Worm (Caenorhabditis elegans) whole organism, young adult: ENCODE measurements around the gene Y54G11A.7.

Experiments used
- B0019.2 ChIP-seq: fragments of 200-800 bp; sonication (Bioruptor generic); conservative IDR thresholded peaks from 2 replicates; pipeline ENCODE4 v1.3.6; 2022; ENCODE audit warnings: missing genetic modification reagents, missing genetic modification characterization, missing compliant biosample characterization
- B0035.1 ChIP-seq: sonication (generic microtip); optimal IDR thresholded peaks from 2 replicates; lab custom pipeline; 2016; ENCODE audit warnings: missing genetic modification characterization, mild to moderate bottlenecking, missing compliant biosample characterization, missing genotype, missing genetic modification reagents
- D2030.7 ChIP-seq: fragments of 200-800 bp; sonication (Bioruptor generic); IDR thresholded peaks from 2 replicates; pipeline ENCODE4 v1.3.6; 2022; ENCODE audit warnings: missing genetic modification reagents, missing genetic modification characterization, missing compliant biosample characterization
- F10E7.11 ChIP-seq: sonication (generic microtip); optimal IDR thresholded peaks from 2 replicates; lab custom pipeline; 2017; ENCODE audit warnings: mild to moderate bottlenecking, missing genetic modification characterization, moderate library complexity, missing compliant biosample characterization
- F22D6.2 ChIP-seq: sonication (generic microtip); optimal IDR thresholded peaks from 2 replicates; lab custom pipeline; 2016; ENCODE audit warnings: mild to moderate bottlenecking, missing genetic modification characterization, missing compliant biosample characterization
- F52B5.7 ChIP-seq: sonication (generic microtip); optimal IDR thresholded peaks from 2 replicates; lab custom pipeline; 2016; ENCODE audit warnings: mild to moderate bottlenecking, missing genetic modification characterization, missing compliant biosample characterization
- K12H6.12 ChIP-seq: fragments of 200-800 bp; sonication (Bioruptor generic); optimal IDR thresholded peaks from 2 replicates; lab custom pipeline; 2018; ENCODE audit warnings: mild to moderate bottlenecking, missing genetic modification characterization, missing compliant biosample characterization
- Y67H2A.10 ChIP-seq: fragments of 200-800 bp; sonication (Bioruptor generic); conservative IDR thresholded peaks from 2 replicates; pipeline ENCODE4 v1.3.6; 2022; ENCODE audit warnings: missing genetic modification reagents, missing genetic modification characterization, missing compliant biosample characterization
- aptf-2 ChIP-seq: fragments of 200-800 bp; sonication (Bioruptor generic); conservative IDR thresholded peaks from 2 replicates; pipeline ENCODE4 v1.3.6; 2022; ENCODE audit warnings: missing genetic modification reagents, missing genetic modification characterization, missing compliant biosample characterization
- aptf-3 ChIP-seq: fragments of 200-800 bp; sonication (Bioruptor generic); IDR thresholded peaks from 2 replicates; pipeline ENCODE4 v1.3.6; 2022; ENCODE audit warnings: missing genetic modification characterization, missing compliant biosample characterization
- athp-1 ChIP-seq: sonication (generic microtip); optimal IDR thresholded peaks from 2 replicates; lab custom pipeline; 2017; ENCODE audit warnings: mild to moderate bottlenecking, missing genetic modification characterization, missing compliant biosample characterization
- attf-3 ChIP-seq: fragments of 200-800 bp; sonication (Bioruptor generic); conservative IDR thresholded peaks from 2 replicates; pipeline ENCODE4 v1.3.6; 2022; ENCODE audit warnings: missing genetic modification reagents, missing genetic modification characterization, missing compliant biosample characterization
- attf-5 ChIP-seq: fragments of 200-800 bp; sonication (Bioruptor generic); optimal IDR thresholded peaks from 2 replicates; lab custom pipeline; 2018; ENCODE audit warnings: mild to moderate bottlenecking, missing genetic modification characterization, missing compliant biosample characterization
- attf-6 ChIP-seq: fragments of 200-800 bp; sonication (Bioruptor generic); IDR thresholded peaks from 2 replicates; pipeline ENCODE4 v1.3.6; 2022; ENCODE audit warnings: missing genetic modification reagents, missing genetic modification characterization, missing compliant biosample characterization
- bed-1 ChIP-seq: fragments of 200-800 bp; sonication (Bioruptor generic); IDR thresholded peaks from 2 replicates; pipeline ENCODE4 v1.3.6; 2022; ENCODE audit warnings: missing genetic modification reagents, missing genetic modification characterization, missing compliant biosample characterization
- bed-2 ChIP-seq: fragments of 200-800 bp; sonication (Bioruptor generic); IDR thresholded peaks from 2 replicates; pipeline ENCODE4 v1.3.6; 2022; ENCODE audit warnings: missing genetic modification reagents, missing genetic modification characterization, missing compliant biosample characterization
- cebp-2 ChIP-seq: fragments of 200-800 bp; sonication (Bioruptor generic); IDR thresholded peaks from 2 replicates; pipeline ENCODE4 v1.3.6; 2022; ENCODE audit warnings: missing genetic modification characterization, missing compliant biosample characterization
- ceh-40 ChIP-seq: fragments of 200-800 bp; sonication (Bioruptor generic); IDR thresholded peaks from 2 replicates; pipeline ENCODE4 v1.3.6; 2022; ENCODE audit warnings: missing genetic modification characterization, missing compliant biosample characterization
- ceh-79 ChIP-seq: sonication (generic microtip); optimal IDR thresholded peaks from 2 replicates; lab custom pipeline; 2017; ENCODE audit warnings: mild to moderate bottlenecking, missing genetic modification characterization, missing compliant biosample characterization
- chd-7 ChIP-seq: sonication (generic microtip); optimal IDR thresholded peaks from 2 replicates; lab custom pipeline; 2016; ENCODE audit warnings: mild to moderate bottlenecking, missing genetic modification characterization, moderate library complexity, missing compliant biosample characterization
- efl-1 ChIP-seq: fragments of 150-350 bp; optimal IDR thresholded peaks from 2 replicates; lab custom pipeline; 2014; ENCODE audit warnings: missing biosample characterization, missing genetic modification reagents, missing genetic modification characterization
- egl-44 ChIP-seq: fragments of 200-800 bp; sonication (Bioruptor generic); IDR thresholded peaks from 2 replicates; pipeline ENCODE4 v1.3.6; 2022; ENCODE audit warnings: missing genetic modification reagents, missing genetic modification characterization, missing compliant biosample characterization
- ekl-4 ChIP-seq: fragments of 200-800 bp; sonication (Bioruptor generic); IDR thresholded peaks from 2 replicates; pipeline ENCODE4 v1.3.6; 2022; ENCODE audit warnings: missing genetic modification reagents, missing genetic modification characterization, missing compliant biosample characterization
- ets-4 ChIP-seq: fragments of 200-800 bp; sonication (Bioruptor generic); optimal IDR thresholded peaks from 2 replicates; lab custom pipeline; 2018; ENCODE audit warnings: mild to moderate bottlenecking, missing genetic modification characterization, missing compliant biosample characterization
- gei-17 ChIP-seq: fragments of 200-800 bp; sonication (Bioruptor generic); optimal IDR thresholded peaks from 2 replicates; lab custom pipeline; 2018; ENCODE audit warnings: mild to moderate bottlenecking, missing genetic modification characterization, missing compliant biosample characterization
- hlh-12 ChIP-seq: sonication (generic microtip); optimal IDR thresholded peaks from 2 replicates; lab custom pipeline; 2016; ENCODE audit warnings: missing genetic modification characterization, missing compliant biosample characterization
- hlh-26 ChIP-seq: fragments of 200-800 bp; sonication (Bioruptor generic); conservative IDR thresholded peaks from 2 replicates; pipeline ENCODE4 v1.3.6; 2022; ENCODE audit warnings: missing genetic modification reagents, missing genetic modification characterization, missing compliant biosample characterization
- hmg-1.2 ChIP-seq: fragments of 200-800 bp; sonication (Bioruptor generic); IDR thresholded peaks from 2 replicates; pipeline ENCODE4 v1.3.6; 2022; ENCODE audit warnings: missing genetic modification reagents, missing genetic modification characterization, missing compliant biosample characterization
- hmg-20 ChIP-seq: fragments of 200-800 bp; sonication (Bioruptor generic); IDR thresholded peaks from 2 replicates; pipeline ENCODE4 v1.3.6; 2022; ENCODE audit warnings: missing genetic modification reagents, missing genetic modification characterization, missing compliant biosample characterization
- lin-35 ChIP-seq, 3 experiments: fragments of 150-350 bp in 2 of 3; sonication (generic microtip) in 1 of 3; optimal IDR thresholded peaks; 2 replicates each; lab custom pipeline; 2014 to 2018; ENCODE audit warnings: missing biosample characterization in 3 of 3, missing genetic modification characterization in 3 of 3, missing genetic modification reagents in 3 of 3
- lin-54 ChIP-seq: fragments of 200-800 bp; sonication (Bioruptor generic); optimal IDR thresholded peaks from 2 replicates; lab custom pipeline; 2018; ENCODE audit warnings: mild to moderate bottlenecking, missing genetic modification characterization, missing compliant biosample characterization
- madf-8 ChIP-seq: fragments of 200-800 bp; sonication (Bioruptor generic); conservative IDR thresholded peaks from 2 replicates; pipeline ENCODE4 v1.3.6; 2022; ENCODE audit warnings: missing genetic modification reagents, missing genetic modification characterization, missing compliant biosample characterization
- mel-28 ChIP-seq: sonication (generic microtip); optimal IDR thresholded peaks from 2 replicates; lab custom pipeline; 2016; ENCODE audit warnings: borderline replicate concordance, mild to moderate bottlenecking, missing genetic modification characterization, missing compliant biosample characterization
- nfya-1 ChIP-seq: sonication (generic microtip); optimal IDR thresholded peaks from 2 replicates; lab custom pipeline; 2017; ENCODE audit warnings: antibody characterized with exemption, missing compliant biosample characterization, missing genetic modification characterization, borderline replicate concordance; ENCODE audit not compliant: insufficient read depth
- nfya-2 ChIP-seq: fragments of 200-800 bp; sonication (Bioruptor generic); IDR thresholded peaks from 2 replicates; pipeline ENCODE4 v1.3.6; 2022; ENCODE audit warnings: missing genetic modification reagents, missing genetic modification characterization, missing compliant biosample characterization
- nfyb-1 ChIP-seq: fragments of 200-800 bp; sonication (Bioruptor generic); IDR thresholded peaks from 2 replicates; pipeline ENCODE4 v1.3.6; 2022; ENCODE audit warnings: missing genetic modification reagents, missing genetic modification characterization, missing compliant biosample characterization
- nhr-27 ChIP-seq: fragments of 200-800 bp; sonication (Bioruptor generic); optimal IDR thresholded peaks from 2 replicates; lab custom pipeline; 2018; ENCODE audit warnings: mild to moderate bottlenecking, missing genetic modification characterization, moderate library complexity, missing compliant biosample characterization
- nhr-90 ChIP-seq: sonication (generic microtip); optimal IDR thresholded peaks from 2 replicates; lab custom pipeline; 2016; ENCODE audit warnings: missing genotype, mild to moderate bottlenecking, missing genetic modification characterization, missing compliant biosample characterization
- pha-4 ChIP-seq: fragments of 150-350 bp; sonication (generic microtip); optimal IDR thresholded peaks from 2 replicates; lab custom pipeline; 2014; ENCODE audit warnings: missing biosample characterization, missing genetic modification reagents, missing genetic modification characterization
- rec-8 ChIP-seq, 2 experiments: sonication (generic microtip); optimal IDR thresholded peaks; 2 replicates each; lab custom pipeline; 2016; ENCODE audit warnings: mild to moderate bottlenecking in 2 of 2, missing genetic modification characterization in 2 of 2, missing genetic modification reagents in 2 of 2, missing genotype in 2 of 2, missing biosample characterization in 1 of 2, missing compliant biosample characterization in 1 of 2, moderate library complexity in 1 of 2
- repo-1 ChIP-seq: sonication (generic microtip); optimal IDR thresholded peaks from 2 replicates; lab custom pipeline; 2017; ENCODE audit warnings: mild to moderate bottlenecking, missing genetic modification characterization, missing compliant biosample characterization
- rpc-1 ChIP-seq, 2 experiments: fragments of 150-350 bp in 1 of 2; sonication (generic microtip) in 1 of 2; optimal IDR thresholded peaks; 2 replicates each; lab custom pipeline; 2014 to 2018; ENCODE audit warnings: missing biosample characterization in 1 of 2, missing genetic modification characterization in 1 of 2, missing genetic modification reagents in 1 of 2, missing genotype in 1 of 2
- sea-2 ChIP-seq: fragments of 200-800 bp; sonication (Bioruptor generic); IDR thresholded peaks from 2 replicates; pipeline ENCODE4 v1.3.6; 2022; ENCODE audit warnings: missing genetic modification characterization, missing compliant biosample characterization
- snpc-1.3 ChIP-seq: sonication (generic microtip); optimal IDR thresholded peaks from 2 replicates; lab custom pipeline; 2017; ENCODE audit warnings: missing genetic modification characterization, mild to moderate bottlenecking, missing compliant biosample characterization, antibody characterized with exemption, moderate library complexity, missing genotype, missing genetic modification reagents; ENCODE audit not compliant: insufficient read depth
- tbx-9 ChIP-seq: sonication (generic microtip); optimal IDR thresholded peaks from 2 replicates; lab custom pipeline; 2016; ENCODE audit warnings: borderline replicate concordance, missing genetic modification characterization, inconsistent platforms, missing compliant biosample characterization
- unc-130 ChIP-seq: sonication (generic microtip); optimal IDR thresholded peaks from 2 replicates; lab custom pipeline; 2016; ENCODE audit warnings: missing genetic modification reagents, missing genetic modification characterization, missing compliant biosample characterization
- unc-62 ChIP-seq: fragments of 150-350 bp; optimal IDR thresholded peaks from 2 replicates; lab custom pipeline; 2014; ENCODE audit warnings: missing biosample characterization, missing genetic modification reagents, missing genetic modification characterization
- ztf-28 ChIP-seq: fragments of 200-800 bp; sonication (Bioruptor generic); IDR thresholded peaks from 2 replicates; pipeline ENCODE4 v1.3.6; 2022; ENCODE audit warnings: missing genetic modification reagents, missing genetic modification characterization, missing compliant biosample characterization
- ztf-6 ChIP-seq: fragments of 200-800 bp; sonication (Bioruptor generic); IDR thresholded peaks from 2 replicates; pipeline ENCODE4 v1.3.6; 2022; ENCODE audit warnings: missing genetic modification reagents, missing genetic modification characterization, missing compliant biosample characterization

The Y54G11A.7 gene

DNA sequence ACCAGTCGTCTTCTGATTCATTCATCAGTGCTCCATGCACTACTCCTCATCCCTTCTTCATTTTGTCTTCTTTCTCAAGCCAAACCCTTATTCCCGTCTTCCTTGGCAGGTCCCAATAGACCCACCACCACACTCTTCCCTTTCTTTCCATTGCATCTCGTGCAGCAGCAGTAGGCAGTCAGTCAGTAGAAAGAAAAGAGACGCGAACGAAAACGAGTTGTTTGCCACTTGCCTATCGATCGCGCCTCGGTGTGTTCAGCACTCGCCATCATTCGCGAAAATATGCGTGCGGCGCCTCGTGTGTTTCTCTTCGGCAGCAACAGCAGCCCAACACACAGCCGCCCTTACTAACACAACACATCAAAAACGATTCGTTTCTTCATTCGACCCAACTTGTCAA, 47.6 kb upstream of the Y54G11A.7 start (continued):
- TF ChIP-seq B0035.1 (tag; lab: Kevin White, UChicago): no peak
- no peak for TF ChIP-seq aptf-2 (GFP tag; lab: Robert Waterston, UW)
- no peak for TF ChIP-seq cebp-2 (GFP tag; lab: Robert Waterston, UW)
- no peak for TF ChIP-seq hlh-12
- TF ChIP-seq nhr-27 (tag; lab: Kevin White, UChicago): no peak
- no peak for TF ChIP-seq madf-8
- TF ChIP-seq ceh-79: no peak
- TF ChIP-seq nfyb-1 (GFP tag; lab: Robert Waterston, UW): no peak
- TF ChIP-seq ztf-28 (GFP tag; lab: Robert Waterston, UW): no peak
- no peak for TF ChIP-seq nfya-2 (GFP tag; lab: Robert Waterston, UW)
- no peak for TF ChIP-seq snpc-1.3
- no peak for TF ChIP-seq gei-17 (GFP tag; lab: Kevin White, UChicago)
- no peak for TF ChIP-seq nhr-90
- TF ChIP-seq pha-4 (tag; lab: Kevin White, UChicago): no peak
- peak; percentile 48 for TF ChIP-seq attf-5 (GFP tag; lab: Kevin White, UChicago)
- TF ChIP-seq lin-35 (GFP tag; optimal IDR thresholded peaks at IDR 0.05; lab: Kevin White, UChicago): peak in 1 of 3 experiments; percentile 0
- no peak for TF ChIP-seq attf-3 (GFP tag; lab: Robert Waterston, UW)
- TF ChIP-seq F10E7.11 (tag; lab: Kevin White, UChicago): no peak
- no peak for TF ChIP-seq D2030.7
- TF ChIP-seq ceh-40 (GFP tag; lab: Robert Waterston, UW): no peak
- TF ChIP-seq mel-28 (tag; lab: Kevin White, UChicago): no peak
- no peak for TF ChIP-seq K12H6.12
- TF ChIP-seq ekl-4 (GFP tag; lab: Robert Waterston, UW): no peak
- TF ChIP-seq attf-6: no peak
- no peak for TF ChIP-seq F52B5.7 (tag; lab: Kevin White, UChicago)
- TF ChIP-seq sea-2: no peak
- TF ChIP-seq egl-44 (GFP tag; lab: Robert Waterston, UW): no peak
- TF ChIP-seq rpc-1 (optimal IDR thresholded peaks at IDR 0.05; lab: Kevin White, UChicago): no peak
- no peak for TF ChIP-seq rpc-1 (tag; optimal IDR thresholded peaks at IDR 0.05; lab: Kevin White, UChicago)
- TF ChIP-seq bed-2 (GFP tag; lab: Robert Waterston, UW): no peak
- no peak for TF ChIP-seq Y67H2A.10 (GFP tag; lab: Robert Waterston, UW)
- no peak for TF ChIP-seq repo-1 (tag; lab: Kevin White, UChicago)
- no peak for TF ChIP-seq nfya-1 (tag; lab: Kevin White, UChicago)
- no peak for TF ChIP-seq unc-62
- TF ChIP-seq tbx-9 (tag; lab: Kevin White, UChicago): no peak
- TF ChIP-seq hmg-1.2 (GFP tag; lab: Robert Waterston, UW): peak; percentile 22; the same call in 1 of the 2 replicates
- no peak for TF ChIP-seq chd-7 (tag; lab: Kevin White, UChicago)
- no peak for TF ChIP-seq ztf-6 (GFP tag; lab: Robert Waterston, UW)
- no peak for TF ChIP-seq F22D6.2 (tag; lab: Kevin White, UChicago)
- TF ChIP-seq unc-130 (GFP tag; lab: Kevin White, UChicago): no peak
- TF ChIP-seq rec-8 (tag; optimal IDR thresholded peaks at IDR 0.05; lab: Kevin White, UChicago): no peak
- TF ChIP-seq B0019.2 (GFP tag; lab: Robert Waterston, UW): no peak
- no peak for TF ChIP-seq efl-1 (GFP tag; lab: Kevin White, UChicago)
- TF ChIP-seq aptf-3 (GFP tag; lab: Robert Waterston, UW): no peak
- TF ChIP-seq bed-1 (GFP tag; lab: Robert Waterston, UW): no peak
- TF ChIP-seq hlh-26 (GFP tag; lab: Robert Waterston, UW): no peak
- peak; percentile 42 for TF ChIP-seq lin-54 (GFP tag; lab: Kevin White, UChicago)
- no peak for TF ChIP-seq athp-1
- TF ChIP-seq hmg-20: no peak
- no peak for TF ChIP-seq ets-4 (GFP tag; lab: Kevin White, UChicago)
